Worm (Caenorhabditis elegans) whole organism, L3 larva: ENCODE measurements around the gene srt-15.

ENCODE experiments used
- R02D3.7 ChIP-seq: fragments of 150-350 bp; optimal IDR thresholded peaks from 2 replicates; lab custom pipeline; 2014; ENCODE audit warnings: missing biosample characterization, missing genetic modification characterization
- ZK546.5 ChIP-seq: sonication (generic microtip); optimal IDR thresholded peaks from 2 replicates; lab custom pipeline; 2017; ENCODE audit warnings: missing biosample characterization, missing genetic modification characterization
- aly-2 ChIP-seq: fragments of 150-350 bp; optimal IDR thresholded peaks from 2 replicates; lab custom pipeline; 2014; ENCODE audit warnings: missing biosample characterization, missing genetic modification characterization
- ama-1 ChIP-seq: fragments of 150-350 bp; optimal IDR thresholded peaks from 2 replicates; lab custom pipeline; 2018
- ceh-28 ChIP-seq: fragments of 150-350 bp; optimal IDR thresholded peaks from 2 replicates; lab custom pipeline; 2014; ENCODE audit warnings: missing biosample characterization, missing genetic modification reagents, missing genetic modification characterization
- ceh-82 ChIP-seq: fragments of 150-350 bp; optimal IDR thresholded peaks from 2 replicates; lab custom pipeline; 2014; ENCODE audit warnings: missing biosample characterization, missing genetic modification characterization
- ceh-9 ChIP-seq: sonication (generic microtip); optimal IDR thresholded peaks from 2 replicates; lab custom pipeline; 2018; ENCODE audit warnings: missing biosample characterization, missing genetic modification characterization
- daf-12 ChIP-seq: fragments of 150-350 bp; optimal IDR thresholded peaks from 2 replicates; lab custom pipeline; 2014; ENCODE audit warnings: missing biosample characterization, missing genetic modification reagents, missing genetic modification characterization
- egl-27 ChIP-seq: sonication (generic microtip); optimal IDR thresholded peaks from 4 replicates; lab custom pipeline; 2017; ENCODE audit warnings: missing biosample characterization, missing genetic modification reagents, missing genetic modification characterization
- elt-1 ChIP-seq: fragments of 150-350 bp; optimal IDR thresholded peaks from 2 replicates; lab custom pipeline; 2014; ENCODE audit warnings: missing biosample characterization, missing genetic modification characterization
- elt-2 ChIP-seq: sonication (generic microtip); optimal IDR thresholded peaks from 2 replicates; lab custom pipeline; 2016; ENCODE audit warnings: missing genetic modification reagents, mild to moderate bottlenecking, missing genetic modification characterization, missing compliant biosample characterization
- eor-1 ChIP-seq, 2 experiments: fragments of 150-350 bp; optimal IDR thresholded peaks; 2 replicates each; lab custom pipeline; 2014 to 2018; ENCODE audit warnings: missing biosample characterization in 2 of 2, missing genetic modification characterization in 2 of 2
- fkh-10 ChIP-seq: sonication (generic microtip); optimal IDR thresholded peaks from 2 replicates; lab custom pipeline; 2017; ENCODE audit warnings: missing biosample characterization, missing genetic modification reagents, missing genetic modification characterization
- fos-1 ChIP-seq: fragments of 150-350 bp; optimal IDR thresholded peaks from 2 replicates; lab custom pipeline; 2014; ENCODE audit warnings: missing biosample characterization, missing genetic modification characterization
- lin-15B ChIP-seq: fragments of 150-350 bp; optimal IDR thresholded peaks from 2 replicates; lab custom pipeline; 2014; ENCODE audit warnings: missing biosample characterization, missing genetic modification characterization
- lin-39 ChIP-seq: fragments of 150-350 bp; optimal IDR thresholded peaks from 2 replicates; lab custom pipeline; 2018; ENCODE audit warnings: missing biosample characterization, missing genetic modification reagents, missing genetic modification characterization
- lsy-12 ChIP-seq: sonication (generic microtip); optimal IDR thresholded peaks from 2 replicates; lab custom pipeline; 2016; ENCODE audit warnings: mild to moderate bottlenecking, missing genetic modification characterization, missing compliant biosample characterization
- mdl-1 ChIP-seq: fragments of 150-350 bp; optimal IDR thresholded peaks from 2 replicates; lab custom pipeline; 2014; ENCODE audit warnings: missing biosample characterization, missing genetic modification characterization
- mml-1 ChIP-seq: fragments of 150-350 bp; sonication (generic microtip); optimal IDR thresholded peaks from 3 replicates; lab custom pipeline; 2014; ENCODE audit warnings: missing biosample characterization, missing genetic modification characterization
- nfya-1 ChIP-seq: sonication (generic microtip); optimal IDR thresholded peaks from 2 replicates; lab custom pipeline; 2017; ENCODE audit warnings: missing genetic modification characterization, mild to moderate bottlenecking, missing compliant biosample characterization, antibody characterized with exemption, moderate library complexity; ENCODE audit not compliant: insufficient read depth
- nhr-11 ChIP-seq: fragments of 150-350 bp; optimal IDR thresholded peaks from 2 replicates; lab custom pipeline; 2014; ENCODE audit warnings: missing biosample characterization, missing genetic modification characterization
- nhr-12 ChIP-seq: fragments of 150-350 bp; optimal IDR thresholded peaks from 2 replicates; lab custom pipeline; 2014; ENCODE audit warnings: missing biosample characterization, missing genetic modification characterization
- nhr-237 ChIP-seq: fragments of 150-350 bp; optimal IDR thresholded peaks from 2 replicates; lab custom pipeline; 2014; ENCODE audit warnings: missing biosample characterization, missing genetic modification characterization
- nhr-25 ChIP-seq: sonication (generic microtip); optimal IDR thresholded peaks from 2 replicates; lab custom pipeline; 2017; ENCODE audit warnings: missing biosample characterization, missing genetic modification characterization
- nhr-28 ChIP-seq: fragments of 150-350 bp; optimal IDR thresholded peaks from 2 replicates; lab custom pipeline; 2014; ENCODE audit warnings: missing biosample characterization, missing genetic modification characterization
- nhr-67 ChIP-seq: fragments of 150-350 bp; optimal IDR thresholded peaks from 2 replicates; lab custom pipeline; 2014; ENCODE audit warnings: missing biosample characterization, missing genetic modification characterization
- nhr-76 ChIP-seq: fragments of 150-350 bp; sonication (generic microtip); optimal IDR thresholded peaks from 5 replicates; lab custom pipeline; 2014; ENCODE audit warnings: missing biosample characterization, missing genetic modification characterization
- nhr-77 ChIP-seq: fragments of 150-350 bp; optimal IDR thresholded peaks from 2 replicates; lab custom pipeline; 2014; ENCODE audit warnings: missing biosample characterization, missing genetic modification characterization
- pha-4 ChIP-seq: fragments of 150-350 bp; optimal IDR thresholded peaks from 2 replicates; lab custom pipeline; 2014; ENCODE audit warnings: missing biosample characterization, missing genetic modification reagents, missing genetic modification characterization
- sea-2 ChIP-seq: fragments of 150-350 bp; sonication (generic microtip); optimal IDR thresholded peaks from 4 replicates; lab custom pipeline; 2014; ENCODE audit warnings: missing biosample characterization, missing genetic modification reagents, missing genetic modification characterization
- skn-1 ChIP-seq: fragments of 150-350 bp; optimal IDR thresholded peaks from 2 replicates; lab custom pipeline; 2014; ENCODE audit warnings: missing biosample characterization, missing genetic modification characterization
- snpc-4 ChIP-seq: fragments of 150-350 bp; optimal IDR thresholded peaks from 2 replicates; lab custom pipeline; 2014; ENCODE audit warnings: missing biosample characterization, missing genetic modification characterization
- zag-1 ChIP-seq: fragments of 150-350 bp; optimal IDR thresholded peaks from 2 replicates; lab custom pipeline; 2014; ENCODE audit warnings: missing biosample characterization, missing genetic modification characterization
- ztf-11 ChIP-seq: fragments of 150-350 bp; optimal IDR thresholded peaks from 2 replicates; lab custom pipeline; 2014; ENCODE audit warnings: missing biosample characterization, missing genetic modification characterization
- ztf-4 ChIP-seq: fragments of 150-350 bp; optimal IDR thresholded peaks from 2 replicates; lab custom pipeline; 2014; ENCODE audit warnings: missing biosample characterization, missing genetic modification characterization

Gene srt-15

ce11 chrV:3024274-3024673 lies 37.7 kb downstream of the srt-15 start, which contains the start of gene asp-8:
asp-8 (plus strand) TSS chrV:3024549.
- no peak for TF ChIP-seq ama-1 (lab: Kevin White, UChicago)
- peak; percentile 54 for TF ChIP-seq elt-2
- TF ChIP-seq ceh-28 (tag; lab: Kevin White, UChicago), result no peak

ce11 chrV:3021306-3021705 lies 40.7 kb downstream of the srt-15 start, which contains the start of gene irld-12:
irld-12 (minus strand) TSS chrV:3021406.
- no peak for TF ChIP-seq egl-27 (tag; lab: Kevin White, UChicago)
- TF ChIP-seq elt-2, result no peak
- no peak for TF ChIP-seq lin-15B
- TF ChIP-seq nhr-25 (tag; lab: Kevin White, UChicago), result no peak
- no peak for TF ChIP-seq fkh-10 (GFP tag; lab: Kevin White, UChicago)
- no peak for TF ChIP-seq ztf-4 (tag; lab: Kevin White, UChicago)

ce11 chrV:3017930-3018329 lies 44.0 kb downstream of the srt-15 start:
- TF ChIP-seq ztf-4 (tag; lab: Kevin White, UChicago), result no peak
- TF ChIP-seq nhr-28 (tag; lab: Kevin White, UChicago), result no peak
- no peak for TF ChIP-seq ceh-82
- no peak for TF ChIP-seq nhr-11 (tag; lab: Kevin White, UChicago)
- no peak for TF ChIP-seq nhr-67 (tag; lab: Kevin White, UChicago)
- no peak for TF ChIP-seq skn-1 (tag; lab: Kevin White, UChicago)
- TF ChIP-seq nhr-237 (tag; lab: Kevin White, UChicago), result no peak
- TF ChIP-seq snpc-4 (tag; lab: Kevin White, UChicago), result no peak
- no peak for TF ChIP-seq elt-2
- no peak for TF ChIP-seq nhr-77 (tag; lab: Kevin White, UChicago)
- no peak for TF ChIP-seq nhr-12 (tag; lab: Kevin White, UChicago)
- no peak for TF ChIP-seq aly-2
- no peak for TF ChIP-seq mdl-1 (tag; lab: Kevin White, UChicago)
- TF ChIP-seq nfya-1 (tag; lab: Kevin White, UChicago), result no peak
- no peak for TF ChIP-seq pha-4 (tag; lab: Kevin White, UChicago)

DNA sequence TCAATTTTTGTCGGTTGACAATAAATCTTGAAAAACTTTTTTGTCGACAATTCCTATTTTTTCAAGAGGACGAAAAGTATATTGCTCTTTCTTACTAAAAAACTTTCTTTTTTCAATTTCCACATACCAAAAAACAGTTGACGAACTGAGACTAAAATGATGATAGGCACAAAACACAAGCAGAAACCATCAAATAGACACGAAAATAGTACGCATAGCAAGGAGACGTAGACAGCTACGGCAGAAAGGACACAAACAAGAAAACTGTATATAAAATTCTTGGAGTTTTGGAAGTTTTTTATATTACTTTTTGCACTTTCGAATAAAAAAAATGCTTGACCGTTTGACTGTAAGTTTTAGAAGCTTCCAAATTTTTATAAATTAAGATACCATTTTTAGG lies 47.8 kb downstream of the srt-15 start, which contains the start of gene K12D9.1:
Gene K12D9.1 (plus strand): TSS at position 301 of the 400 bp plus-strand sequence.
- TF ChIP-seq eor-1 (tag; optimal IDR thresholded peaks at IDR 0.05; lab: Kevin White, UChicago) (no peak), ama-1 (lab: Kevin White, UChicago) (no peak), skn-1 (tag; lab: Kevin White, UChicago) (no peak), lin-15B (no peak), egl-27 (tag; lab: Kevin White, UChicago) (no peak), pha-4 (tag; lab: Kevin White, UChicago) (no peak), ztf-4 (tag; lab: Kevin White, UChicago) (no peak), nhr-77 (tag; lab: Kevin White, UChicago) (no peak), mdl-1 (tag; lab: Kevin White, UChicago) (no peak), nfya-1 (tag; lab: Kevin White, UChicago) (no peak), nhr-76 (tag; lab: Kevin White, UChicago) (no peak), daf-12 (no peak), nhr-12 (tag; lab: Kevin White, UChicago) (no peak), fos-1 (tag; lab: Kevin White, UChicago) (no peak)

- TF ChIP-seq R02D3.7, result no peak
- TF ChIP-seq ceh-9, result no peak
- no peak for TF ChIP-seq zag-1 (tag; lab: Kevin White, UChicago)
- no peak for TF ChIP-seq sea-2 (GFP tag; lab: Kevin White, UChicago)
- TF ChIP-seq ZK546.5, result no peak
- TF ChIP-seq lsy-12 (tag; lab: Kevin White, UChicago), result no peak
- TF ChIP-seq mml-1, result no peak
- no peak for TF ChIP-seq egl-27 (tag; lab: Kevin White, UChicago)
- no peak for TF ChIP-seq lin-39 (tag; lab: Kevin White, UChicago)
- TF ChIP-seq ztf-11 (tag; lab: Kevin White, UChicago), result no peak
- TF ChIP-seq fkh-10 (GFP tag; lab: Kevin White, UChicago), result no peak
- no peak for TF ChIP-seq ama-1 (lab: Kevin White, UChicago)
- no peak for TF ChIP-seq fos-1 (tag; lab: Kevin White, UChicago)
- TF ChIP-seq nhr-25 (tag; lab: Kevin White, UChicago), result no peak
- no peak for TF ChIP-seq elt-1 (tag; lab: Kevin White, UChicago)
- no peak for TF ChIP-seq nhr-67 (tag; lab: Kevin White, UChicago)
- no peak for TF ChIP-seq lin-15B
- TF ChIP-seq mdl-1 (tag; lab: Kevin White, UChicago), result no peak
Measured at ce11 chrV:3011394-3011793, 50.6 kb downstream of the srt-15 start, which contains the start of gene srw-135. srw-135 (minus strand) TSS chrV:3011494.
